Worm (Caenorhabditis elegans) whole organism, mixed stage, embryonic: ENCODE measurements around the gene jbts-14.
"Not testable (repeated sequence)": the region's sequence is repeated elsewhere in the genome, so short reads cannot be mapped to it uniquely, and the experiment has no call there.

Experiments
- bed-3 ChIP-seq: fragments of 200-800 bp; sonication (Bioruptor generic); optimal IDR thresholded peaks from 3 replicates; lab custom pipeline; 2018; ENCODE audit warnings: mild to moderate bottlenecking, missing genetic modification characterization, moderate library complexity, missing compliant biosample characterization
- blmp-1 ChIP-seq: fragments of 150-350 bp; optimal IDR thresholded peaks from 2 replicates; lab custom pipeline; 2014; ENCODE audit warnings: missing biosample characterization, missing genetic modification characterization
- ceh-39 ChIP-seq: fragments of 150-350 bp; optimal IDR thresholded peaks from 2 replicates; lab custom pipeline; 2014; ENCODE audit warnings: missing biosample characterization, missing genetic modification characterization
- ceh-43 ChIP-seq: fragments of 200-800 bp; sonication (Bioruptor generic); optimal IDR thresholded peaks from 2 replicates; lab custom pipeline; 2018; ENCODE audit warnings: mild to moderate bottlenecking, missing genetic modification characterization, moderate library complexity, missing compliant biosample characterization
- ces-1 ChIP-seq: fragments of 150-350 bp; optimal IDR thresholded peaks from 2 replicates; lab custom pipeline; 2014; ENCODE audit warnings: missing biosample characterization, missing genetic modification reagents, missing genetic modification characterization
- cnd-1 ChIP-seq: fragments of 200-800 bp; sonication (Bioruptor generic); optimal IDR thresholded peaks from 2 replicates; lab custom pipeline; 2018; ENCODE audit warnings: mild to moderate bottlenecking, missing genetic modification characterization, missing compliant biosample characterization
- elt-1 ChIP-seq: sonication (generic microtip); optimal IDR thresholded peaks from 2 replicates; lab custom pipeline; 2017; ENCODE audit warnings: missing genetic modification characterization, mild to moderate bottlenecking, missing compliant biosample characterization, antibody characterized with exemption, moderate library complexity, borderline replicate concordance; ENCODE audit not compliant: insufficient read depth
- elt-3 ChIP-seq: fragments of 150-350 bp; optimal IDR thresholded peaks from 2 replicates; lab custom pipeline; 2014; ENCODE audit warnings: missing biosample characterization, missing genetic modification characterization
- flh-1 ChIP-seq: fragments of 200-800 bp; sonication (Bioruptor generic); optimal IDR thresholded peaks from 2 replicates; lab custom pipeline; 2018; ENCODE audit warnings: mild to moderate bottlenecking, missing genetic modification characterization, moderate library complexity, missing compliant biosample characterization
- ham-2 ChIP-seq: fragments of 200-800 bp; sonication (Bioruptor generic); optimal IDR thresholded peaks from 2 replicates; lab custom pipeline; 2018; ENCODE audit warnings: mild to moderate bottlenecking, missing genetic modification characterization, missing compliant biosample characterization
- hlh-1 ChIP-seq: fragments of 150-350 bp; optimal IDR thresholded peaks from 2 replicates; lab custom pipeline; 2014; ENCODE audit warnings: missing biosample characterization, missing genetic modification reagents, missing genetic modification characterization
- lin-13 ChIP-seq: fragments of 150-350 bp; optimal IDR thresholded peaks from 2 replicates; lab custom pipeline; 2014; ENCODE audit warnings: missing biosample characterization, missing genetic modification characterization
- lsy-2 ChIP-seq: fragments of 150-350 bp; optimal IDR thresholded peaks from 2 replicates; lab custom pipeline; 2014; ENCODE audit warnings: missing biosample characterization, missing genetic modification characterization
- mab-5 ChIP-seq: fragments of 150-350 bp; optimal IDR thresholded peaks from 2 replicates; lab custom pipeline; 2014; ENCODE audit warnings: missing biosample characterization, missing genetic modification characterization
- mep-1 ChIP-seq: fragments of 150-350 bp; optimal IDR thresholded peaks from 2 replicates; lab custom pipeline; 2017; ENCODE audit warnings: missing biosample characterization, missing genetic modification reagents, missing genetic modification characterization, inconsistent platforms
- mls-2 ChIP-seq: sonication (generic microtip); optimal IDR thresholded peaks from 2 replicates; lab custom pipeline; 2016; ENCODE audit warnings: mild to moderate bottlenecking, missing genetic modification characterization, moderate library complexity, missing compliant biosample characterization
- nhr-12 ChIP-seq: fragments of 150-350 bp; optimal IDR thresholded peaks from 2 replicates; lab custom pipeline; 2014; ENCODE audit warnings: missing biosample characterization, missing genetic modification characterization
- nhr-2 ChIP-seq: fragments of 150-350 bp; optimal IDR thresholded peaks from 2 replicates; lab custom pipeline; 2014; ENCODE audit warnings: missing biosample characterization, missing genetic modification characterization
- nhr-237 ChIP-seq: fragments of 150-350 bp; optimal IDR thresholded peaks from 2 replicates; lab custom pipeline; 2014; ENCODE audit warnings: missing biosample characterization, missing genetic modification characterization
- nhr-76 ChIP-seq: sonication (generic microtip); optimal IDR thresholded peaks from 2 replicates; lab custom pipeline; 2017; ENCODE audit warnings: missing biosample characterization, missing genetic modification characterization
- pha-4 ChIP-seq: fragments of 150-350 bp; optimal IDR thresholded peaks from 2 replicates; lab custom pipeline; 2018; ENCODE audit warnings: missing biosample characterization, missing genetic modification reagents, missing genetic modification characterization
- sem-2 ChIP-seq: fragments of 200-800 bp; sonication (Bioruptor generic); optimal IDR thresholded peaks from 2 replicates; lab custom pipeline; 2018; ENCODE audit warnings: mild to moderate bottlenecking, missing genetic modification characterization, missing compliant biosample characterization
- tbx-8 ChIP-seq: fragments of 200-800 bp; sonication (Bioruptor generic); optimal IDR thresholded peaks from 2 replicates; lab custom pipeline; 2018; ENCODE audit warnings: mild to moderate bottlenecking, missing genetic modification characterization, moderate library complexity, missing compliant biosample characterization
- unc-120 ChIP-seq: sonication (generic microtip); optimal IDR thresholded peaks from 2 replicates; lab custom pipeline; 2017; ENCODE audit warnings: missing genetic modification characterization, missing compliant biosample characterization; ENCODE audit not compliant: poor library complexity, severe bottlenecking
- unc-39 ChIP-seq: fragments of 150-350 bp; optimal IDR thresholded peaks from 2 replicates; lab custom pipeline; 2014; ENCODE audit warnings: missing biosample characterization, missing genetic modification characterization
- unc-62 ChIP-seq: fragments of 150-350 bp; optimal IDR thresholded peaks from 2 replicates; lab custom pipeline; 2014; ENCODE audit warnings: missing biosample characterization, missing genetic modification reagents, missing genetic modification characterization
- zip-8 ChIP-seq: fragments of 150-350 bp; optimal IDR thresholded peaks from 2 replicates; lab custom pipeline; 2014; ENCODE audit warnings: missing biosample characterization, missing genetic modification characterization
- ztf-11 ChIP-seq: fragments of 150-350 bp; optimal IDR thresholded peaks from 2 replicates; lab custom pipeline; 2014; ENCODE audit warnings: missing biosample characterization, missing genetic modification characterization

The jbts-14 gene

ce11 chrX:8723127-8723600, 19.1 kb downstream of the jbts-14 start, which contains the start of gene tnt-2:
Gene tnt-2 (minus strand): TSS chrX:8723550.
- TF ChIP-seq nhr-2 (tag; lab: Kevin White, UChicago) (no peak), ham-2 (GFP tag; lab: Kevin White, UChicago) (no peak), sem-2 (GFP tag; lab: Kevin White, UChicago) (no peak), nhr-76 (tag; lab: Kevin White, UChicago) (no peak), elt-1 (tag; lab: Kevin White, UChicago) (no peak), tbx-8 (no peak), bed-3 (GFP tag; lab: Kevin White, UChicago) (no peak), mab-5 (tag; lab: Kevin White, UChicago) (no peak)

- TF ChIP-seq unc-120 (tag; lab: Kevin White, UChicago) (peak; percentile 86), zip-8 (tag; lab: Kevin White, UChicago) (no peak), hlh-1 (tag; lab: Kevin White, UChicago) (peak; percentile 59), sem-2 (GFP tag; lab: Kevin White, UChicago) (no peak), ceh-39 (tag; lab: Kevin White, UChicago) (no peak), unc-62 (GFP tag; lab: Kevin White, UChicago) (peak; percentile 64), ceh-43 (GFP tag; lab: Kevin White, UChicago) (no peak), blmp-1 (tag; lab: Kevin White, UChicago) (no peak)
These were observed 19.7 kb downstream of the jbts-14 start for ce11 chrX:8723840-8724239.

- TF ChIP-seq unc-62 (GFP tag; lab: Kevin White, UChicago): no peak
- TF ChIP-seq lin-13 (tag; lab: Kevin White, UChicago): no peak
- no peak for TF ChIP-seq elt-3 (tag; lab: Kevin White, UChicago)
- TF ChIP-seq unc-39 (tag; lab: Kevin White, UChicago): no peak
- TF ChIP-seq nhr-237 (tag; lab: Kevin White, UChicago): no peak
- no peak for TF ChIP-seq blmp-1 (tag; lab: Kevin White, UChicago)
These were observed 23.2 kb downstream of the jbts-14 start, which contains the start of gene EGAP4.1 for ce11 chrX:8727306-8727705. Gene EGAP4.1 (minus strand): TSS chrX:8727406.

- not testable (repeated sequence) for TF ChIP-seq tbx-8; ztf-11 (tag; lab: Kevin White, UChicago); flh-1 (GFP tag; lab: Kevin White, UChicago)
These were observed 27.7 kb downstream of the jbts-14 start, which contains the start of gene M02D8.6 for ce11 chrX:8731822-8732221. Gene M02D8.6 (minus strand): TSS chrX:8731922.

- TF ChIP-seq blmp-1 (tag; lab: Kevin White, UChicago) (no peak), lsy-2 (peak; percentile 36), bed-3 (GFP tag; lab: Kevin White, UChicago) (no peak), elt-1 (tag; lab: Kevin White, UChicago) (peak; percentile 66), pha-4 (tag; lab: Kevin White, UChicago) (peak; percentile 44), nhr-12 (no peak), mep-1 (tag; lab: Kevin White, UChicago) (peak; percentile 67), hlh-1 (tag; lab: Kevin White, UChicago) (peak; percentile 76), mls-2 (peak; percentile 21), zip-8 (tag; lab: Kevin White, UChicago) (no peak), cnd-1 (tag; lab: Kevin White, UChicago) (peak; percentile 56), unc-62 (GFP tag; lab: Kevin White, UChicago) (peak; percentile 83), unc-120 (tag; lab: Kevin White, UChicago) (peak; percentile 29), ceh-39 (tag; lab: Kevin White, UChicago) (peak; percentile 78), lin-13 (tag; lab: Kevin White, UChicago) (peak; percentile 46), ztf-11 (tag; lab: Kevin White, UChicago) (no peak), ces-1 (GFP tag; lab: Kevin White, UChicago) (peak; percentile 38), nhr-2 (tag; lab: Kevin White, UChicago) (peak; percentile 78)
- TF ChIP-seq, all 35 proteins: peak for 13
These were observed 32.9 kb downstream of the jbts-14 start, which contains the start of gene M02D8.3 for ce11 chrX:8736965-8737464. Gene M02D8.3 (minus strand): TSS chrX:8737015.
